Worm (Caenorhabditis elegans) whole organism, young adult: ENCODE data around the gene M01F1.8.

Experiments
- B0019.2 ChIP-seq: fragments of 200-800 bp; sonication (Bioruptor generic); conservative IDR thresholded peaks from 2 replicates; pipeline ENCODE4 v1.3.6; 2022; ENCODE audit warnings: missing genetic modification reagents, missing genetic modification characterization, missing compliant biosample characterization
- B0261.1 ChIP-seq: sonication (generic microtip); optimal IDR thresholded peaks from 2 replicates; lab custom pipeline; 2016; ENCODE audit warnings: mild to moderate bottlenecking, missing genetic modification characterization, moderate library complexity, missing compliant biosample characterization
- C06A6.2 ChIP-seq: fragments of 200-800 bp; sonication (Bioruptor generic); conservative IDR thresholded peaks from 2 replicates; pipeline ENCODE4 v1.3.6; 2022; ENCODE audit warnings: missing genetic modification characterization, missing compliant biosample characterization
- F22D6.2 ChIP-seq: sonication (generic microtip); optimal IDR thresholded peaks from 2 replicates; lab custom pipeline; 2016; ENCODE audit warnings: mild to moderate bottlenecking, missing genetic modification characterization, missing compliant biosample characterization
- F49E8.2 ChIP-seq: sonication (generic microtip); optimal IDR thresholded peaks from 3 replicates; lab custom pipeline; 2017; ENCODE audit warnings: missing genetic modification characterization, mild to moderate bottlenecking, missing compliant biosample characterization, antibody characterized with exemption, moderate library complexity; ENCODE audit not compliant: insufficient read depth
- T26A5.8 ChIP-seq: sonication (generic microtip); optimal IDR thresholded peaks from 2 replicates; lab custom pipeline; 2016; ENCODE audit warnings: missing genetic modification characterization, missing compliant biosample characterization
- Y53F4B.3 ChIP-seq: fragments of 200-800 bp; sonication (Bioruptor generic); IDR thresholded peaks from 2 replicates; pipeline ENCODE4 v1.3.6; 2022; ENCODE audit warnings: missing genetic modification reagents, missing genetic modification characterization, missing compliant biosample characterization
- Y56A3A.18 ChIP-seq: fragments of 200-800 bp; sonication (Bioruptor generic); IDR thresholded peaks from 2 replicates; pipeline ENCODE4 v1.3.6; 2022; ENCODE audit warnings: missing genetic modification reagents, missing genetic modification characterization, missing compliant biosample characterization
- akir-1 ChIP-seq: fragments of 200-800 bp; sonication (Bioruptor generic); optimal IDR thresholded peaks from 2 replicates; lab custom pipeline; 2018; ENCODE audit warnings: mild to moderate bottlenecking, missing genetic modification characterization, moderate library complexity, missing compliant biosample characterization
- ama-1 ChIP-seq, 3 experiments: fragments of 150-350 bp in 1 of 3; sonication (generic microtip) in 2 of 3; optimal IDR thresholded peaks; 2 replicates each; lab custom pipeline; 2014 to 2018; ENCODE audit warnings: missing biosample characterization in 2 of 3, missing genetic modification characterization in 2 of 3, missing genetic modification reagents in 2 of 3
- aptf-3 ChIP-seq: fragments of 200-800 bp; sonication (Bioruptor generic); IDR thresholded peaks from 2 replicates; pipeline ENCODE4 v1.3.6; 2022; ENCODE audit warnings: missing genetic modification characterization, missing compliant biosample characterization
- bed-2 ChIP-seq: fragments of 200-800 bp; sonication (Bioruptor generic); IDR thresholded peaks from 2 replicates; pipeline ENCODE4 v1.3.6; 2022; ENCODE audit warnings: missing genetic modification reagents, missing genetic modification characterization, missing compliant biosample characterization
- cebp-2 ChIP-seq: fragments of 200-800 bp; sonication (Bioruptor generic); IDR thresholded peaks from 2 replicates; pipeline ENCODE4 v1.3.6; 2022; ENCODE audit warnings: missing genetic modification characterization, missing compliant biosample characterization
- ceh-40 ChIP-seq: fragments of 200-800 bp; sonication (Bioruptor generic); IDR thresholded peaks from 2 replicates; pipeline ENCODE4 v1.3.6; 2022; ENCODE audit warnings: missing genetic modification characterization, missing compliant biosample characterization
- ceh-58 ChIP-seq: fragments of 200-800 bp; sonication (Bioruptor generic); IDR thresholded peaks from 2 replicates; pipeline ENCODE4 v1.3.6; 2022; ENCODE audit warnings: missing genetic modification characterization, missing compliant biosample characterization
- chd-7 ChIP-seq: sonication (generic microtip); optimal IDR thresholded peaks from 2 replicates; lab custom pipeline; 2016; ENCODE audit warnings: mild to moderate bottlenecking, missing genetic modification characterization, moderate library complexity, missing compliant biosample characterization
- dpff-1 ChIP-seq: sonication (generic microtip); optimal IDR thresholded peaks from 2 replicates; lab custom pipeline; 2017; ENCODE audit warnings: mild to moderate bottlenecking, missing genetic modification characterization, missing compliant biosample characterization
- dpl-1 ChIP-seq: fragments of 150-350 bp; optimal IDR thresholded peaks from 2 replicates; lab custom pipeline; 2014; ENCODE audit warnings: missing biosample characterization, missing genetic modification reagents, missing genetic modification characterization
- fkh-3 ChIP-seq: sonication (generic microtip); optimal IDR thresholded peaks from 2 replicates; lab custom pipeline; 2016; ENCODE audit warnings: mild to moderate bottlenecking, missing genetic modification characterization, missing compliant biosample characterization
- hmg-1.2 ChIP-seq: fragments of 200-800 bp; sonication (Bioruptor generic); IDR thresholded peaks from 2 replicates; pipeline ENCODE4 v1.3.6; 2022; ENCODE audit warnings: missing genetic modification reagents, missing genetic modification characterization, missing compliant biosample characterization
- hmg-20 ChIP-seq: fragments of 200-800 bp; sonication (Bioruptor generic); IDR thresholded peaks from 2 replicates; pipeline ENCODE4 v1.3.6; 2022; ENCODE audit warnings: missing genetic modification reagents, missing genetic modification characterization, missing compliant biosample characterization
- let-607 ChIP-seq, 2 experiments: fragments of 200-800 bp in 1 of 2; sonication (Bioruptor generic) in 1 of 2; sonication (generic microtip) in 1 of 2; optimal IDR thresholded peaks; 2 replicates each; lab custom pipeline; 2016 to 2018; ENCODE audit warnings: mild to moderate bottlenecking in 2 of 2, missing compliant biosample characterization in 2 of 2, missing genetic modification characterization in 2 of 2, moderate library complexity in 2 of 2, missing genotype in 1 of 2
- mes-4 ChIP-seq: sonication (generic microtip); optimal IDR thresholded peaks from 2 replicates; lab custom pipeline; 2016; ENCODE audit warnings: missing genotype, missing genetic modification characterization, missing compliant biosample characterization
- nfyb-1 ChIP-seq: fragments of 200-800 bp; sonication (Bioruptor generic); IDR thresholded peaks from 2 replicates; pipeline ENCODE4 v1.3.6; 2022; ENCODE audit warnings: missing genetic modification reagents, missing genetic modification characterization, missing compliant biosample characterization
- nhr-179 ChIP-seq: sonication (generic microtip); optimal IDR thresholded peaks from 2 replicates; lab custom pipeline; 2016; ENCODE audit warnings: mild to moderate bottlenecking, missing genetic modification characterization, missing compliant biosample characterization
- pbrm-1 ChIP-seq: fragments of 200-800 bp; sonication (Bioruptor generic); IDR thresholded peaks from 2 replicates; pipeline ENCODE4 v1.3.6; 2022; ENCODE audit warnings: missing genetic modification reagents, missing genetic modification characterization, missing compliant biosample characterization
- repo-1 ChIP-seq: sonication (generic microtip); optimal IDR thresholded peaks from 2 replicates; lab custom pipeline; 2017; ENCODE audit warnings: mild to moderate bottlenecking, missing genetic modification characterization, missing compliant biosample characterization
- rpc-1 ChIP-seq, 2 experiments: fragments of 150-350 bp in 1 of 2; sonication (generic microtip) in 1 of 2; optimal IDR thresholded peaks; 2 replicates each; lab custom pipeline; 2014 to 2018; ENCODE audit warnings: missing biosample characterization in 1 of 2, missing genetic modification characterization in 1 of 2, missing genetic modification reagents in 1 of 2, missing genotype in 1 of 2
- sdz-38 ChIP-seq: sonication (generic microtip); optimal IDR thresholded peaks from 2 replicates; lab custom pipeline; 2016; ENCODE audit warnings: missing genotype, missing genetic modification characterization, missing compliant biosample characterization
- sea-2 ChIP-seq: fragments of 200-800 bp; sonication (Bioruptor generic); IDR thresholded peaks from 2 replicates; pipeline ENCODE4 v1.3.6; 2022; ENCODE audit warnings: missing genetic modification characterization, missing compliant biosample characterization
- snpc-3.4 ChIP-seq: sonication (generic microtip); optimal IDR thresholded peaks from 2 replicates; lab custom pipeline; 2017; ENCODE audit warnings: missing genetic modification characterization, mild to moderate bottlenecking, missing compliant biosample characterization, antibody characterized with exemption, moderate library complexity, missing genotype, missing genetic modification reagents
- snpc-4 ChIP-seq, 5 experiments: fragments of 150-350 bp in 1 of 5; sonication (generic microtip) in 4 of 5; optimal IDR thresholded peaks; 2 replicates each; lab custom pipeline; 2014 to 2018; ENCODE audit warnings: missing genetic modification characterization in 5 of 5, missing biosample characterization in 3 of 5, antibody characterized with exemption in 2 of 5, mild to moderate bottlenecking in 2 of 5, missing compliant biosample characterization in 2 of 5, missing genotype in 2 of 5, moderate library complexity in 2 of 5, missing genetic modification reagents in 1 of 5
- tbx-9 ChIP-seq: sonication (generic microtip); optimal IDR thresholded peaks from 2 replicates; lab custom pipeline; 2016; ENCODE audit warnings: borderline replicate concordance, missing genetic modification characterization, inconsistent platforms, missing compliant biosample characterization
- tlf-1 ChIP-seq: fragments of 200-800 bp; sonication (Bioruptor generic); optimal IDR thresholded peaks from 2 replicates; lab custom pipeline; 2018; ENCODE audit warnings: mild to moderate bottlenecking, missing genetic modification characterization, missing compliant biosample characterization
- unc-62 ChIP-seq: fragments of 150-350 bp; optimal IDR thresholded peaks from 2 replicates; lab custom pipeline; 2014; ENCODE audit warnings: missing biosample characterization, missing genetic modification reagents, missing genetic modification characterization

The M01F1.8 gene

ce11 chrIII:3482291-3482690 lies 20.1 kb downstream of the M01F1.8 start, which contains the start of gene C34C12.6:
C34C12.6 (plus strand) TSS chrIII:3482591.
- TF ChIP-seq aptf-3 (GFP tag; lab: Robert Waterston, UW) (no peak), cebp-2 (GFP tag; lab: Robert Waterston, UW) (no peak), F22D6.2 (tag; lab: Kevin White, UChicago) (no peak), let-607 (tag; optimal IDR thresholded peaks at IDR 0.05; lab: Kevin White, UChicago) (no peak), chd-7 (no peak), B0261.1 (tag; lab: Kevin White, UChicago) (no peak), repo-1 (tag; lab: Kevin White, UChicago) (no peak), mes-4 (tag; lab: Kevin White, UChicago) (no peak), fkh-3 (tag; lab: Kevin White, UChicago) (no peak), dpff-1 (no peak), nhr-179 (tag; lab: Kevin White, UChicago) (no peak), unc-62 (GFP tag; lab: Kevin White, UChicago) (no peak), ama-1 (optimal IDR thresholded peaks at IDR 0.05; lab: Kevin White, UChicago) (no peak), ama-1 (GFP tag; optimal IDR thresholded peaks at IDR 0.05; lab: Kevin White, UChicago) (no peak), snpc-4 (GFP tag; optimal IDR thresholded peaks at IDR 0.05; lab: Kevin White, UChicago) (no peak), snpc-4 (tag; optimal IDR thresholded peaks at IDR 0.05; lab: Kevin White, UChicago) (no peak)

ce11 chrIII:3480950-3481349 lies 21.4 kb downstream of the M01F1.8 start:
- TF ChIP-seq C06A6.2, result no peak
- no peak for TF ChIP-seq sdz-38
- no peak for TF ChIP-seq akir-1 (GFP tag; lab: Kevin White, UChicago)
- no peak for TF ChIP-seq Y53F4B.3 (GFP tag; lab: Robert Waterston, UW)

ce11 chrIII:3480236-3480635 lies 22.1 kb downstream of the M01F1.8 start:
- TF ChIP-seq unc-62 (GFP tag; lab: Kevin White, UChicago), result no peak
- TF ChIP-seq tlf-1 (GFP tag; lab: Kevin White, UChicago), result no peak
- TF ChIP-seq bed-2, result no peak
- TF ChIP-seq akir-1 (GFP tag; lab: Kevin White, UChicago), result no peak
- no peak for TF ChIP-seq repo-1 (tag; lab: Kevin White, UChicago)
- TF ChIP-seq tbx-9 (tag; lab: Kevin White, UChicago), result no peak
- TF ChIP-seq ceh-58 (GFP tag; lab: Robert Waterston, UW), result no peak
- no peak for TF ChIP-seq snpc-3.4 (tag; lab: Kevin White, UChicago)
- no peak for TF ChIP-seq rpc-1 (optimal IDR thresholded peaks at IDR 0.05; lab: Kevin White, UChicago)
- TF ChIP-seq rpc-1 (tag; optimal IDR thresholded peaks at IDR 0.05; lab: Kevin White, UChicago), result no peak
- TF ChIP-seq snpc-4 (GFP tag; optimal IDR thresholded peaks at IDR 0.05; lab: Kevin White, UChicago), result no peak
- no peak for TF ChIP-seq snpc-4 (tag; optimal IDR thresholded peaks at IDR 0.05; lab: Kevin White, UChicago)
- TF ChIP-seq ceh-40 (GFP tag; lab: Robert Waterston, UW), result no peak
- TF ChIP-seq hmg-1.2 (GFP tag; lab: Robert Waterston, UW), result no peak
- TF ChIP-seq Y56A3A.18 (GFP tag; lab: Robert Waterston, UW), result no peak
- TF ChIP-seq B0019.2 (GFP tag; lab: Robert Waterston, UW), result no peak
- no peak for TF ChIP-seq let-607 (tag; optimal IDR thresholded peaks at IDR 0.05; lab: Kevin White, UChicago)
- no peak for TF ChIP-seq dpff-1
- TF ChIP-seq, all 124 proteins: peak for 0

- no peak for TF ChIP-seq pbrm-1
- TF ChIP-seq sea-2 (GFP tag; lab: Robert Waterston, UW), result no peak
- TF ChIP-seq F49E8.2 (tag; lab: Kevin White, UChicago), result no peak
- no peak for TF ChIP-seq dpl-1
- TF ChIP-seq nfyb-1 (GFP tag; lab: Robert Waterston, UW), result 0 out of 2 replicates have a peak, but pooled peaks have one; percentile 35
- TF ChIP-seq T26A5.8 (tag; lab: Kevin White, UChicago), result no peak
- no peak for TF ChIP-seq hmg-20
- TF ChIP-seq, all 124 proteins: peak for 1
Measured at ce11 chrIII:3478795-3479398, 23.5 kb downstream of the M01F1.8 start.
